Worm (Caenorhabditis elegans): ENCODE measurements around the gene C07B5.8.

C07B5.8 gene

DNA sequence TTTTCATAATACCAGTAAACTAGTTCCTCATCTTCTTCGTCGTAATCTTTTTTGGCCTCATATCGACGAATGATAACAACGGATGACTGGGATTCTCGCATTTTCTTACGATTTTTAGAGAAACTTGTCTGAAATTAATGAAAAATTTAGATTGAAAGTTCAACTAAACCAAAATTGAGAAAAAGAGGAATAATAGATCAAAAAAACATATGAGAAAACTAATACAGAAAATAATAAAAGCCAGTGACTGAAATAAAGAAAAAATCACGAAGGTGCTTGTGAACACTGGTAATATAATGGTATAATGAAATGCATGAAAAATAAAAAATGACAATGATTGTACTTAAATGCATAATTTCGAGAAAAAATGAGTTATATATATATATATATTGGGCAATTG is at the start of gene C07B5.8:
TSS of gene C07B5.8 (minus strand) at position 101 of the 400 bp plus-strand sequence.
- no peak for TF ChIP-seq hmbx-1 (tag; optimal IDR thresholded peaks at IDR 0.05)
- TF ChIP-seq F13C5.2 (tag; optimal IDR thresholded peaks at IDR 0.05), result no peak
- no peak for TF ChIP-seq ets-7 (tag; optimal IDR thresholded peaks at IDR 0.05)
- no peak for TF ChIP-seq scrt-1 (GFP tag; IDR thresholded peaks at IDR 0.05)
- no peak for TF ChIP-seq ama-1 (optimal IDR thresholded peaks at IDR 0.05)
- TF ChIP-seq tbx-11 (GFP tag; IDR thresholded peaks at IDR 0.05), result no peak
- no peak for TF ChIP-seq sea-1 (GFP tag; conservative IDR thresholded peaks at IDR 0.05)

DNA sequence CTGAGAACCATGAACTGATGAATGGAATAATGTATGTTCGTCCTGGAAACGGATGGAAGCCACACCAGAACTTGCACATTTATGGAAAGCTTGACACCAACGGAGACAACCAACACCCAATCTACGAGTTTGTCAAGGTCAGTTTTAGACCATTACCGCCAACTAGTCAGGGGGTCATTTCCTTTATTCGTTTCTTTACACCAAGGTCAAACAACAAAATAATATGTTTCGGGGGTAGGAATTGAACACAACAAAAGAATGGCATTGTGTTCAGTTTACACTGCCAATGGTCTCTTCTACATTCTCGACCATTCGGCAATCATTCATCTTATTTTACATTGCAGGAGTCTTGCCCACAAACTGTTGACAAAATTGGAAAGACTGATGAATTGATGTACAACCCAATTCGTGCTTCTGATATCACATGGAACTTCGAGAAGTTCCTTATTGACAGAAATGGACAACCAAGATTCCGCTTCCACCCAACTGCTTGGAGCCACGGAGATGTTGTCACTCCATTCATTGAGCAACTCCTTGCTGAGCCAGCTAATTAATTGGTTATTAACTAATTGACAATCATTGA is 49.1 kb upstream of the C07B5.8 start:
- TF ChIP-seq tbx-37 (GFP tag; conservative IDR thresholded peaks at IDR 0.05) (no peak), sea-1 (GFP tag; conservative IDR thresholded peaks at IDR 0.05) (no peak), aly-1 (tag; optimal IDR thresholded peaks at IDR 0.05) (no peak), ets-7 (tag; optimal IDR thresholded peaks at IDR 0.05) (no peak), tbx-11 (GFP tag; IDR thresholded peaks at IDR 0.05) (no peak), pes-1 (GFP tag; IDR thresholded peaks at IDR 0.05) (no peak), ceh-13 (GFP tag; optimal IDR thresholded peaks at IDR 0.05) (no peak), scrt-1 (GFP tag; IDR thresholded peaks at IDR 0.05) (no peak), flt-1 (GFP tag; IDR thresholded peaks at IDR 0.05) (no peak), hmbx-1 (tag; optimal IDR thresholded peaks at IDR 0.05) (no peak)

DNA sequence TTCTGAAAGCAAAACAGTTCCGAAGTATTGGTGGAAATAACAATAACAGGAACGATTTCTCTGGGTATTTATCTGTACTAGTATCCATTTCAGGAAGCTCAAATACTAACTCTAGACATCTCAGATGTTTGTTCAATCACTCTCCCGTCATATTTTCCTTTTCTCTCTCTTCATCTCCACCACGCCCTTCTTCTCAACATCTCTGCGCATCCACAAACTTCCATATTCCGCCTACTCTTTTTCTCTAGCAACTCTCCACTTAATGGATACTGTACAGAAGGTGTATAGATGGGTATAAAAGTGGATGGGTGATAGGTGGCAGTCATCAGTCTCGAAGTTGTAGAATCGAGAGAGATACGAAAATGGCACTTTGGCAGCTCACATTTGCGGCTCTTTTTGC is 47.8 kb upstream of the C07B5.8 start, which contains the start of gene gpx-5:
TSS of gene gpx-5 (plus strand) at position 336 of the 400 bp plus-strand sequence.
- TF ChIP-seq aly-1 (tag; optimal IDR thresholded peaks at IDR 0.05) (no peak), tra-4 (tag; optimal IDR thresholded peaks at IDR 0.05) (no peak)

DNA sequence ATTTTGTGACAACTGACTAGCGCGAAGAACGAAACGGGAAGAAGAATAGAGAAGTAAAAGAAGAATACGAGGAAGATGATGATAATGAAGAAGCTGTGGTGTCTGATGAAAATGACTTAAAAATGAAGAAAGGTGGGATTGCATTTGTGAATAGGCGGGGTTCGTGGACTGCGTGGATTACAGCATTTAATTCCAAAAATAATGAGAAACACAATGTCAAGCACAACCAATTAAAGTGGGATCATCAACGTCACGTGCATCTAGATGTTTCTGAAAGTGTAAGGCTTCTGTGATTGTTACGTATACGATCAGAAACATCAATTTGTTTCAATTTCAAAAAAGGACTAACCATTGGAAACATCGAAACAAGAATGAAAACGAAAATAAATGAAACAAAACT is 40.4 kb upstream of the C07B5.8 start, which contains the start of gene glb-17:
TSS of gene glb-17 (minus strand) at position 101 of the 400 bp plus-strand sequence.
- TF ChIP-seq hnd-1 (tag; optimal IDR thresholded peaks at IDR 0.05), result no peak
- TF ChIP-seq pes-1 (GFP tag; IDR thresholded peaks at IDR 0.05), result no peak
- no peak for TF ChIP-seq ceh-36 (tag; optimal IDR thresholded peaks at IDR 0.05)
- TF ChIP-seq tbx-11 (GFP tag; IDR thresholded peaks at IDR 0.05), result no peak
- TF ChIP-seq ceh-13 (GFP tag; optimal IDR thresholded peaks at IDR 0.05), result no peak
- TF ChIP-seq aly-1 (tag; optimal IDR thresholded peaks at IDR 0.05), result no peak
- no peak for TF ChIP-seq ama-1 (optimal IDR thresholded peaks at IDR 0.05)
- TF ChIP-seq B0310.2 (tag; optimal IDR thresholded peaks at IDR 0.05), result no peak
- no peak for TF ChIP-seq tra-4 (tag; optimal IDR thresholded peaks at IDR 0.05)
- TF ChIP-seq scrt-1 (GFP tag; IDR thresholded peaks at IDR 0.05), result no peak
- no peak for TF ChIP-seq F13C5.2 (tag; optimal IDR thresholded peaks at IDR 0.05)
- TF ChIP-seq hmg-4 (GFP tag; optimal IDR thresholded peaks at IDR 0.05), result no peak
- no peak for TF ChIP-seq tbx-37 (GFP tag; conservative IDR thresholded peaks at IDR 0.05)

DNA sequence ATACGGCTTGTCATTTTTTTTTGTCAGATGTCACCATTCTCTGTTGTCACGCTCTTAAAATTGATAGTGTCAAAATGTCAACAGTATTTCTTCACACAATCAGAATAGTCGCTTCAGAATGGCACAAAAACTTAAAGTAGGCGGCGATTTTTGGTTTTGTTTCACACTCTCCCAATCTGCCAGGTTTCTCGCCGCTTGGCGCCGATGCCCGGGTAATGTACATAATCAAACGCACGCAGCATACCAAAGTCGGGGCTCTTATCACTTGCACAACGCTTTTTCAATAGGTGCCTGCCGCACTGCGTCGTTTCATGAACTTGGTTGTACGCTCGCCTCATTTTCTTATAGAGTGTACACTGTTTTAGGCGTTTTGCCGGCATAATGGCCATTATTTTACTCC is 32.0 kb upstream of the C07B5.8 start:
- TF ChIP-seq hnd-1 (tag; optimal IDR thresholded peaks at IDR 0.05) (no peak), ama-1 (optimal IDR thresholded peaks at IDR 0.05) (no peak), tbx-11 (GFP tag; IDR thresholded peaks at IDR 0.05) (no peak), aly-1 (tag; optimal IDR thresholded peaks at IDR 0.05) (no peak), hmbx-1 (tag; optimal IDR thresholded peaks at IDR 0.05) (no peak), ceh-36 (tag; optimal IDR thresholded peaks at IDR 0.05) (no peak), tra-4 (tag; optimal IDR thresholded peaks at IDR 0.05) (no peak), F13C5.2 (tag; optimal IDR thresholded peaks at IDR 0.05) (no peak), flt-1 (GFP tag; IDR thresholded peaks at IDR 0.05) (no peak), pes-1 (GFP tag; IDR thresholded peaks at IDR 0.05) (no peak), ceh-13 (GFP tag; optimal IDR thresholded peaks at IDR 0.05) (no peak), hmg-4 (GFP tag; optimal IDR thresholded peaks at IDR 0.05) (no peak), sea-1 (GFP tag; conservative IDR thresholded peaks at IDR 0.05) (no peak), tbx-37 (GFP tag; conservative IDR thresholded peaks at IDR 0.05) (no peak), B0310.2 (tag; optimal IDR thresholded peaks at IDR 0.05) (no peak), scrt-1 (GFP tag; IDR thresholded peaks at IDR 0.05) (no peak), ets-7 (tag; optimal IDR thresholded peaks at IDR 0.05) (no peak)

DNA sequence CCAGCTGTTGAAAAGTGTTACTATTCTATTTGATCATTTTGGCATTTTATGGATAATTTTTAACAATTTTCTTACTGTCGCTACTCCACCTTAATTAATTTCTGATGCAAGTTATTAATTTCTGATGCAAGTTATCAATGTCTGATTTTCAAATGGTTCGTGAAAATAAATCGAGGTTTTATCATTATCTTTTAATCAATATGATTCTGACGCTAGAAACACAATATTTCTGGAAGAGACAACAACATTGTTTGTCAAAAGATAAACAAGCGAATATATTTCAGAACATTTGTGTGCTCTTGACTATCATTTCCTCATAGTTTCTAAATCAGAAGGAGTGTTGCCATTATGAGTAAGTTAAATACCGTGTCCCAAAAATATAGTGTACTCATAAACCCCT is 29.9 kb upstream of the C07B5.8 start, which contains the start of gene F49E2.2:
TSS of gene F49E2.2 (plus strand) at position 301 of the 400 bp plus-strand sequence.
- TF ChIP-seq hmg-4 (GFP tag; optimal IDR thresholded peaks at IDR 0.05), result no peak
- no peak for TF ChIP-seq ceh-13 (GFP tag; optimal IDR thresholded peaks at IDR 0.05)
- no peak for TF ChIP-seq ets-7 (tag; optimal IDR thresholded peaks at IDR 0.05)
- no peak for TF ChIP-seq tbx-11 (GFP tag; IDR thresholded peaks at IDR 0.05)
- no peak for TF ChIP-seq flt-1 (GFP tag; IDR thresholded peaks at IDR 0.05)
- TF ChIP-seq tbx-37 (GFP tag; conservative IDR thresholded peaks at IDR 0.05), result no peak
- no peak for TF ChIP-seq hnd-1 (tag; optimal IDR thresholded peaks at IDR 0.05)
- no peak for TF ChIP-seq hmbx-1 (tag; optimal IDR thresholded peaks at IDR 0.05)
- no peak for TF ChIP-seq pes-1 (GFP tag; IDR thresholded peaks at IDR 0.05)
- no peak for TF ChIP-seq scrt-1 (GFP tag; IDR thresholded peaks at IDR 0.05)
- no peak for TF ChIP-seq ceh-36 (tag; optimal IDR thresholded peaks at IDR 0.05)
- no peak for TF ChIP-seq aly-1 (tag; optimal IDR thresholded peaks at IDR 0.05)
- no peak for TF ChIP-seq F13C5.2 (tag; optimal IDR thresholded peaks at IDR 0.05)
- TF ChIP-seq ama-1 (optimal IDR thresholded peaks at IDR 0.05), result no peak
- no peak for TF ChIP-seq sea-1 (GFP tag; conservative IDR thresholded peaks at IDR 0.05)
- TF ChIP-seq B0310.2 (tag; optimal IDR thresholded peaks at IDR 0.05), result no peak
- no peak for TF ChIP-seq tra-4 (tag; optimal IDR thresholded peaks at IDR 0.05)

- no peak for TF ChIP-seq ceh-13 (GFP tag; optimal IDR thresholded peaks at IDR 0.05)
- no peak for TF ChIP-seq aly-1 (tag; optimal IDR thresholded peaks at IDR 0.05)
- TF ChIP-seq ama-1 (optimal IDR thresholded peaks at IDR 0.05), result no peak
- TF ChIP-seq sea-1 (GFP tag; conservative IDR thresholded peaks at IDR 0.05), result no peak
- TF ChIP-seq scrt-1 (GFP tag; IDR thresholded peaks at IDR 0.05), result no peak
- no peak for TF ChIP-seq hmbx-1 (tag; optimal IDR thresholded peaks at IDR 0.05)
- no peak for TF ChIP-seq pes-1 (GFP tag; IDR thresholded peaks at IDR 0.05)
- no peak for TF ChIP-seq F13C5.2 (tag; optimal IDR thresholded peaks at IDR 0.05)
- TF ChIP-seq tbx-11 (GFP tag; IDR thresholded peaks at IDR 0.05), result no peak
- no peak for TF ChIP-seq hmg-4 (GFP tag; optimal IDR thresholded peaks at IDR 0.05)
- TF ChIP-seq flt-1 (GFP tag; IDR thresholded peaks at IDR 0.05), result no peak
- no peak for TF ChIP-seq ceh-36 (tag; optimal IDR thresholded peaks at IDR 0.05)
- TF ChIP-seq hnd-1 (tag; optimal IDR thresholded peaks at IDR 0.05), result no peak
- TF ChIP-seq tra-4 (tag; optimal IDR thresholded peaks at IDR 0.05), result no peak
- TF ChIP-seq tbx-37 (GFP tag; conservative IDR thresholded peaks at IDR 0.05), result no peak
- no peak for TF ChIP-seq B0310.2 (tag; optimal IDR thresholded peaks at IDR 0.05)
- TF ChIP-seq ets-7 (tag; optimal IDR thresholded peaks at IDR 0.05), result no peak
Observed at ce11 chrX:9565881-9566280, 29.3 kb upstream of the C07B5.8 start, which contains the start of gene moc-5. Gene moc-5 (minus strand): TSS chrX:9565981.

All from whole organism, early embryonic.